Worm (Caenorhabditis elegans) whole organism, L4 larva: ENCODE measurements around the gene emc-2.

Experiments
- D1046.2 ChIP-seq: fragments of 200-800 bp; sonication (Bioruptor generic); IDR thresholded peaks from 2 replicates; pipeline ENCODE4 v1.3.6; 2022; ENCODE audit warnings: missing genetic modification characterization, missing compliant biosample characterization
- F10B5.3 ChIP-seq: sonication (generic microtip); optimal IDR thresholded peaks from 2 replicates; lab custom pipeline; 2016; ENCODE audit warnings: mild to moderate bottlenecking, missing genetic modification characterization, missing compliant biosample characterization
- F26F4.8 ChIP-seq: fragments of 200-800 bp; sonication (Bioruptor generic); conservative IDR thresholded peaks from 2 replicates; pipeline ENCODE4 v1.3.6; 2022; ENCODE audit warnings: missing genetic modification characterization, missing compliant biosample characterization
- T20F7.1 ChIP-seq: fragments of 200-800 bp; sonication (Bioruptor generic); optimal IDR thresholded peaks from 2 replicates; lab custom pipeline; 2018; ENCODE audit warnings: mild to moderate bottlenecking, missing genetic modification characterization, missing compliant biosample characterization
- Y105C5A.15 ChIP-seq: fragments of 200-800 bp; sonication (Bioruptor generic); IDR thresholded peaks from 2 replicates; pipeline ENCODE4 v1.3.6; 2022; ENCODE audit warnings: missing genetic modification characterization, missing compliant biosample characterization
- Y75B8A.6 ChIP-seq: fragments of 200-800 bp; sonication (Bioruptor generic); IDR thresholded peaks from 2 replicates; pipeline ENCODE4 v1.3.6; 2022; ENCODE audit warnings: missing genetic modification reagents, missing genetic modification characterization, missing compliant biosample characterization
- ZK337.2 ChIP-seq: fragments of 200-800 bp; sonication (Bioruptor generic); IDR thresholded peaks from 2 replicates; pipeline ENCODE4 v1.3.6; 2022; ENCODE audit warnings: missing genetic modification reagents, missing genetic modification characterization, missing compliant biosample characterization
- ZK546.5 ChIP-seq, 2 experiments: sonication (generic microtip); optimal IDR thresholded peaks; 2 replicates each; lab custom pipeline; 2017; ENCODE audit warnings: missing biosample characterization in 2 of 2, missing genetic modification characterization in 2 of 2
- aha-1 ChIP-seq: fragments of 150-350 bp; peaks from one replicate; lab custom pipeline; 2014; ENCODE audit warnings: missing biosample characterization, missing genetic modification characterization
- ceh-28 ChIP-seq: fragments of 150-350 bp; optimal IDR thresholded peaks from 2 replicates; lab custom pipeline; 2014; ENCODE audit warnings: missing biosample characterization, missing genetic modification reagents, missing genetic modification characterization
- ceh-44 ChIP-seq: fragments of 200-800 bp; sonication (Bioruptor generic); IDR thresholded peaks from 2 replicates; pipeline ENCODE4 v1.3.6; 2022; ENCODE audit warnings: missing genetic modification reagents, missing genetic modification characterization, missing compliant biosample characterization
- ceh-62 ChIP-seq: sonication (generic microtip); optimal IDR thresholded peaks from 2 replicates; lab custom pipeline; 2017; ENCODE audit warnings: missing biosample characterization, missing genetic modification characterization
- ces-1 ChIP-seq: fragments of 150-350 bp; sonication (generic microtip); optimal IDR thresholded peaks from 4 replicates; lab custom pipeline; 2014; ENCODE audit warnings: missing biosample characterization, missing genetic modification reagents, missing genetic modification characterization
- ctbp-1 ChIP-seq: fragments of 200-800 bp; sonication (Bioruptor generic); IDR thresholded peaks from 2 replicates; pipeline ENCODE4 v1.3.6; 2022; ENCODE audit warnings: missing genetic modification reagents, missing genetic modification characterization, missing compliant biosample characterization
- daf-16 ChIP-seq, 3 experiments: sonication (generic microtip); optimal IDR thresholded peaks; 2 replicates each; lab custom pipeline; 2016 to 2017; ENCODE audit warnings: missing genetic modification characterization in 3 of 3, missing genetic modification reagents in 3 of 3, mild to moderate bottlenecking in 2 of 3, missing compliant biosample characterization in 2 of 3, missing biosample characterization in 1 of 3, moderate library complexity in 1 of 3
- dmd-6 ChIP-seq: fragments of 200-800 bp; sonication (Bioruptor generic); IDR thresholded peaks from 2 replicates; pipeline ENCODE4 v1.3.6; 2022; ENCODE audit warnings: missing genetic modification reagents, missing genetic modification characterization, missing compliant biosample characterization
- duxl-1 ChIP-seq: sonication (generic microtip); optimal IDR thresholded peaks from 2 replicates; lab custom pipeline; 2016; ENCODE audit warnings: mild to moderate bottlenecking, missing genetic modification characterization, moderate library complexity, missing compliant biosample characterization; ENCODE audit not compliant: poor library complexity
- dve-1 ChIP-seq: sonication (generic microtip); optimal IDR thresholded peaks from 2 replicates; lab custom pipeline; 2017; ENCODE audit warnings: antibody characterized with exemption, mild to moderate bottlenecking, missing genetic modification characterization, missing compliant biosample characterization; ENCODE audit not compliant: insufficient read depth
- egl-27 ChIP-seq: sonication (generic microtip); optimal IDR thresholded peaks from 3 replicates; lab custom pipeline; 2017; ENCODE audit warnings: missing biosample characterization, missing genetic modification reagents, missing genetic modification characterization
- hif-1 ChIP-seq, 2 experiments: sonication (generic microtip); optimal IDR thresholded peaks; 2 replicates each; lab custom pipeline; 2016 to 2017; ENCODE audit warnings: missing compliant biosample characterization in 2 of 2, missing genetic modification characterization in 2 of 2, missing genetic modification reagents in 2 of 2, missing genotype in 2 of 2, mild to moderate bottlenecking in 1 of 2
- hlh-11 ChIP-seq: fragments of 200-800 bp; sonication (Bioruptor generic); optimal IDR thresholded peaks from 2 replicates; lab custom pipeline; 2018; ENCODE audit warnings: mild to moderate bottlenecking, missing genetic modification characterization, missing compliant biosample characterization
- hlh-30 ChIP-seq: sonication (generic microtip); optimal IDR thresholded peaks from 2 replicates; lab custom pipeline; 2017; ENCODE audit warnings: antibody characterized with exemption, mild to moderate bottlenecking, missing genetic modification characterization, missing compliant biosample characterization; ENCODE audit not compliant: insufficient read depth
- hmg-1.1 ChIP-seq: fragments of 200-800 bp; sonication (Bioruptor generic); IDR thresholded peaks from 2 replicates; pipeline ENCODE4 v1.3.6; 2022; ENCODE audit warnings: missing genetic modification reagents, missing genetic modification characterization, missing compliant biosample characterization
- jun-1 ChIP-seq: fragments of 150-350 bp; optimal IDR thresholded peaks from 2 replicates; lab custom pipeline; 2014; ENCODE audit warnings: missing biosample characterization, missing genetic modification reagents, missing genetic modification characterization
- lin-1 ChIP-seq: fragments of 200-800 bp; sonication (Bioruptor generic); IDR thresholded peaks from 2 replicates; pipeline ENCODE4 v1.3.6; 2022; ENCODE audit warnings: missing genetic modification reagents, missing genetic modification characterization, missing compliant biosample characterization
- lin-38 ChIP-seq: fragments of 200-800 bp; sonication (Bioruptor generic); IDR thresholded peaks from 2 replicates; pipeline ENCODE4 v1.3.6; 2022; ENCODE audit warnings: missing genetic modification reagents, missing genetic modification characterization, missing compliant biosample characterization
- madf-9 ChIP-seq: fragments of 200-800 bp; sonication (Bioruptor generic); conservative IDR thresholded peaks from 2 replicates; pipeline ENCODE4 v1.3.6; 2022; ENCODE audit warnings: missing genetic modification reagents, missing genetic modification characterization, missing compliant biosample characterization
- mdt-29 ChIP-seq: fragments of 200-800 bp; sonication (Bioruptor generic); IDR thresholded peaks from 2 replicates; pipeline ENCODE4 v1.3.6; 2022; ENCODE audit warnings: missing genetic modification reagents, missing genetic modification characterization, missing compliant biosample characterization
- mep-1 ChIP-seq: fragments of 150-350 bp; sonication (generic microtip); optimal IDR thresholded peaks from 3 replicates; lab custom pipeline; 2014; ENCODE audit warnings: missing biosample characterization, missing genetic modification characterization
- mes-2 ChIP-seq: sonication (generic microtip); optimal IDR thresholded peaks from 2 replicates; lab custom pipeline; 2016; ENCODE audit warnings: missing genotype, mild to moderate bottlenecking, missing genetic modification characterization, missing compliant biosample characterization; ENCODE audit not compliant: poor library complexity, severe bottlenecking
- mxl-3 ChIP-seq: fragments of 200-800 bp; sonication (Bioruptor generic); optimal IDR thresholded peaks from 2 replicates; lab custom pipeline; 2018; ENCODE audit warnings: mild to moderate bottlenecking, missing genetic modification characterization, missing compliant biosample characterization
- nhr-11 ChIP-seq: fragments of 150-350 bp; optimal IDR thresholded peaks from 2 replicates; lab custom pipeline; 2014; ENCODE audit warnings: missing biosample characterization, missing genetic modification characterization
- nhr-28 ChIP-seq: fragments of 150-350 bp; optimal IDR thresholded peaks from 2 replicates; lab custom pipeline; 2014; ENCODE audit warnings: missing biosample characterization, missing genetic modification characterization
- nhr-48 ChIP-seq: sonication (generic microtip); optimal IDR thresholded peaks from 2 replicates; lab custom pipeline; 2016; ENCODE audit warnings: mild to moderate bottlenecking, missing genetic modification characterization, missing compliant biosample characterization
- nhr-6 ChIP-seq: fragments of 150-350 bp; optimal IDR thresholded peaks from 2 replicates; lab custom pipeline; 2014; ENCODE audit warnings: missing biosample characterization, missing genetic modification characterization
- nhr-77 ChIP-seq: fragments of 150-350 bp; optimal IDR thresholded peaks from 2 replicates; lab custom pipeline; 2014; ENCODE audit warnings: missing biosample characterization, missing genetic modification characterization
- pha-4 ChIP-seq, 2 experiments: fragments of 150-350 bp in 1 of 2; fragments of 200-800 bp in 1 of 2; sonication (Bioruptor generic) in 1 of 2; IDR thresholded peaks in 1 of 2; optimal IDR thresholded peaks in 1 of 2; 2 replicates each; pipeline versions ENCODE4 v1.3.6 to Lab custom; 2014 to 2022; ENCODE audit warnings: missing genetic modification characterization in 2 of 2, missing genetic modification reagents in 2 of 2, missing biosample characterization in 1 of 2, missing compliant biosample characterization in 1 of 2
- php-3 ChIP-seq: fragments of 200-800 bp; sonication (Bioruptor generic); IDR thresholded peaks from 2 replicates; pipeline ENCODE4 v1.3.6; 2022; ENCODE audit warnings: missing genetic modification reagents, missing genetic modification characterization, missing compliant biosample characterization
- rbr-2 ChIP-seq: sonication (generic microtip); optimal IDR thresholded peaks from 2 replicates; lab custom pipeline; 2016; ENCODE audit warnings: missing genotype, missing genetic modification characterization, missing compliant biosample characterization
- sdz-12 ChIP-seq: fragments of 200-800 bp; sonication (Bioruptor generic); optimal IDR thresholded peaks from 2 replicates; lab custom pipeline; 2018; ENCODE audit warnings: mild to moderate bottlenecking, missing genetic modification characterization, missing compliant biosample characterization
- set-16 ChIP-seq: fragments of 200-800 bp; sonication (Bioruptor generic); IDR thresholded peaks from 2 replicates; pipeline ENCODE4 v1.3.6; 2022; ENCODE audit warnings: missing genetic modification reagents, missing genetic modification characterization, missing compliant biosample characterization
- spr-1 ChIP-seq: sonication (generic microtip); optimal IDR thresholded peaks from 2 replicates; lab custom pipeline; 2016; ENCODE audit warnings: mild to moderate bottlenecking, missing genetic modification characterization, missing compliant biosample characterization
- unc-130 ChIP-seq: sonication (generic microtip); optimal IDR thresholded peaks from 2 replicates; lab custom pipeline; 2016; ENCODE audit warnings: missing genetic modification reagents, missing genetic modification characterization, missing compliant biosample characterization
- unc-62 ChIP-seq, 3 experiments: fragments of 150-350 bp in 1 of 3; sonication (generic microtip); optimal IDR thresholded peaks in 2 of 3; peaks in 1 of 3; 1 replicate in 1 of 3; 2 replicates in 2 of 3; lab custom pipeline; 2014 to 2017; ENCODE audit warnings: missing biosample characterization in 3 of 3, missing genetic modification characterization in 3 of 3, missing genetic modification reagents in 3 of 3, missing genotype in 1 of 3
- vab-7 ChIP-seq: fragments of 200-800 bp; sonication (Bioruptor generic); IDR thresholded peaks from 2 replicates; pipeline ENCODE4 v1.3.6; 2022; ENCODE audit warnings: missing genetic modification reagents, missing genetic modification characterization, missing compliant biosample characterization
- zag-1 ChIP-seq: fragments of 150-350 bp; optimal IDR thresholded peaks from 2 replicates; lab custom pipeline; 2014; ENCODE audit warnings: missing biosample characterization, missing genetic modification characterization
- zfp-3 ChIP-seq: fragments of 200-800 bp; sonication (Bioruptor generic); conservative IDR thresholded peaks from 2 replicates; pipeline ENCODE4 v1.3.6; 2022; ENCODE audit warnings: missing genetic modification reagents, missing genetic modification characterization, missing compliant biosample characterization
- zip-11 ChIP-seq: fragments of 200-800 bp; sonication (Bioruptor generic); IDR thresholded peaks from 2 replicates; pipeline ENCODE4 v1.3.6; 2022; ENCODE audit warnings: missing genetic modification characterization, missing compliant biosample characterization

Gene emc-2

DNA sequence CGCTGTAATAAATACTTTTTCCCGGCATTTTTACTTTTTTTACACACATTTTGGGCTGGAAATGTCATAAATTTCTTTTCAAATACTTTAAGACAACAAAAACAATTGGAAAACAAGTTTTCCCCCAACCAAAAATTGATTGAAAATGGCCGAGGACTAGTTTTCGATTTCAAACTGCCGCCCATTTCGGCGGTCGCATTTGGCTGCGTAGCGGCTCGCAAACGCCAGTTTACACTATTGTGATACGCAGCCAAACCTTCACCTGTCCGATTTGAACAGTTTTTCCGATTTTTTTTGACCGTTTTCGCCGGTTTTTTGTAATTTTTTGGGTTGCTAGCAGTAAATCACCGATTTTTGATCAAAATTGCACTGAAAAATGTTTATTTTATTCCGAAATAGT lies 14.5 kb upstream of the emc-2 start:
- TF ChIP-seq hif-1 (tag; optimal IDR thresholded peaks at IDR 0.05; lab: Kevin White, UChicago) (peak; percentile 64 to 93), set-16 (GFP tag; lab: Robert Waterston, UW) (peak; percentile 53; the same call in 1 of the 2 replicates), ceh-62 (no peak), zip-11 (GFP tag; lab: Robert Waterston, UW) (peak; percentile 47; the same call in 1 of the 2 replicates), pha-4 (GFP tag; IDR thresholded peaks at IDR 0.05; lab: Robert Waterston, UW) (peak; percentile 95), pha-4 (tag; optimal IDR thresholded peaks at IDR 0.05; lab: Kevin White, UChicago) (peak; percentile 7), ces-1 (GFP tag; lab: Kevin White, UChicago) (no peak), hmg-1.1 (GFP tag; lab: Robert Waterston, UW) (peak; percentile 94), nhr-28 (tag; lab: Kevin White, UChicago) (peak; percentile 95), madf-9 (GFP tag; lab: Robert Waterston, UW) (peak; percentile 95), Y105C5A.15 (GFP tag; lab: Robert Waterston, UW) (peak; percentile 80; the same call in 1 of the 2 replicates), ctbp-1 (peak; percentile 88), zfp-3 (GFP tag; lab: Robert Waterston, UW) (peak; percentile 96), ZK337.2 (GFP tag; lab: Robert Waterston, UW) (peak; percentile 75), daf-16 (GFP tag; optimal IDR thresholded peaks at IDR 0.05; lab: Kevin White, UChicago) (peak; percentile 21 to 79), daf-16 (tag; optimal IDR thresholded peaks at IDR 0.05; lab: Kevin White, UChicago) (peak; percentile 87), jun-1 (tag; lab: Kevin White, UChicago) (peak; percentile 82), spr-1 (peak; percentile 93), nhr-48 (peak; percentile 82), duxl-1 (tag; lab: Kevin White, UChicago) (peak; percentile 83), mep-1 (tag; lab: Kevin White, UChicago) (peak; percentile 98), nhr-77 (tag; lab: Kevin White, UChicago) (peak; percentile 97), mxl-3 (peak; percentile 86), unc-130 (GFP tag; lab: Kevin White, UChicago) (peak; percentile 95), nhr-11 (tag; lab: Kevin White, UChicago) (peak; percentile 92), D1046.2 (GFP tag; lab: Robert Waterston, UW) (peak; percentile 90), ZK546.5 (tag; optimal IDR thresholded peaks at IDR 0.05; lab: Kevin White, UChicago) (peak; percentile 89 to 98), lin-1 (GFP tag; lab: Robert Waterston, UW) (peak; percentile 86), Y75B8A.6 (peak; percentile 64; the same call in 1 of the 2 replicates), mes-2 (tag; lab: Kevin White, UChicago) (peak; percentile 98), T20F7.1 (GFP tag; lab: Kevin White, UChicago) (peak; percentile 93), F26F4.8 (GFP tag; lab: Robert Waterston, UW) (no peak), zag-1 (tag; lab: Kevin White, UChicago) (no peak), ceh-28 (tag; lab: Kevin White, UChicago) (no peak), dmd-6 (GFP tag; lab: Robert Waterston, UW) (peak; percentile 95), F10B5.3 (peak; percentile 61), hlh-11 (peak; percentile 97), dve-1 (tag; lab: Kevin White, UChicago) (peak; percentile 99), lin-38 (GFP tag; lab: Robert Waterston, UW) (peak; percentile 94), php-3 (peak; percentile 92), mdt-29 (GFP tag; lab: Robert Waterston, UW) (peak; percentile 91), unc-62 (GFP tag; optimal IDR thresholded peaks at IDR 0.05 in 1 of 2; lab: Kevin White, UChicago) (peak in 1 of 2 experiments; percentile 97), unc-62 (tag; optimal IDR thresholded peaks at IDR 0.05; lab: Kevin White, UChicago) (no peak), egl-27 (tag; lab: Kevin White, UChicago) (no peak), nhr-6 (tag; lab: Kevin White, UChicago) (peak; percentile 98), rbr-2 (tag; lab: Kevin White, UChicago) (peak; percentile 96), sdz-12 (GFP tag; lab: Kevin White, UChicago) (peak; percentile 88), aha-1 (peak; percentile 99), vab-7 (GFP tag; lab: Robert Waterston, UW) (peak; percentile 92), hlh-30 (tag; lab: Kevin White, UChicago) (peak; percentile 88), ceh-44 (GFP tag; lab: Robert Waterston, UW) (peak; percentile 81)
